Worm (Caenorhabditis elegans) whole organism, young adult: ENCODE measurements around the gene apt-9.

Experiments
- B0261.1 ChIP-seq: sonication (generic microtip); optimal IDR thresholded peaks from 2 replicates; lab custom pipeline; 2016; ENCODE audit warnings: mild to moderate bottlenecking, missing genetic modification characterization, moderate library complexity, missing compliant biosample characterization
- C06A6.2 ChIP-seq: fragments of 200-800 bp; sonication (Bioruptor generic); conservative IDR thresholded peaks from 2 replicates; pipeline ENCODE4 v1.3.6; 2022; ENCODE audit warnings: missing genetic modification characterization, missing compliant biosample characterization
- C17E4.6 ChIP-seq: fragments of 200-800 bp; sonication (Bioruptor generic); IDR thresholded peaks from 2 replicates; pipeline ENCODE4 v1.3.6; 2022; ENCODE audit warnings: missing genetic modification reagents, missing genetic modification characterization, missing compliant biosample characterization
- F23B12.7 ChIP-seq: sonication (generic microtip); optimal IDR thresholded peaks from 2 replicates; lab custom pipeline; 2017; ENCODE audit warnings: missing genetic modification characterization, mild to moderate bottlenecking, missing compliant biosample characterization, antibody characterized with exemption, moderate library complexity; ENCODE audit not compliant: insufficient read depth
- F33H1.4 ChIP-seq: fragments of 200-800 bp; sonication (Bioruptor generic); IDR thresholded peaks from 2 replicates; pipeline ENCODE4 v1.3.6; 2022; ENCODE audit warnings: missing genetic modification reagents, missing genetic modification characterization, missing compliant biosample characterization
- F39B2.1 ChIP-seq: fragments of 200-800 bp; sonication (Bioruptor generic); IDR thresholded peaks from 2 replicates; pipeline ENCODE4 v1.3.6; 2022; ENCODE audit warnings: missing genetic modification reagents, missing genetic modification characterization, missing compliant biosample characterization
- F55B11.4 ChIP-seq: sonication (generic microtip); optimal IDR thresholded peaks from 2 replicates; lab custom pipeline; 2016; ENCODE audit warnings: missing compliant biosample characterization, missing genetic modification characterization, borderline replicate concordance; ENCODE audit not compliant: insufficient read depth
- K11D2.4 ChIP-seq: fragments of 200-800 bp; sonication (Bioruptor generic); IDR thresholded peaks from 2 replicates; pipeline ENCODE4 v1.3.6; 2022; ENCODE audit warnings: missing genetic modification reagents, missing genetic modification characterization, missing compliant biosample characterization
- Y53F4B.3 ChIP-seq: fragments of 200-800 bp; sonication (Bioruptor generic); IDR thresholded peaks from 2 replicates; pipeline ENCODE4 v1.3.6; 2022; ENCODE audit warnings: missing genetic modification reagents, missing genetic modification characterization, missing compliant biosample characterization
- Y95B8A.8 ChIP-seq: fragments of 200-800 bp; sonication (Bioruptor generic); IDR thresholded peaks from 2 replicates; pipeline ENCODE4 v1.3.6; 2022; ENCODE audit warnings: missing genetic modification reagents, missing genetic modification characterization, missing compliant biosample characterization
- ZK185.1 ChIP-seq: sonication (generic microtip); optimal IDR thresholded peaks from 2 replicates; lab custom pipeline; 2016; ENCODE audit warnings: mild to moderate bottlenecking, missing genetic modification characterization, missing compliant biosample characterization; ENCODE audit not compliant: poor library complexity, severe bottlenecking
- aptf-2 ChIP-seq: fragments of 200-800 bp; sonication (Bioruptor generic); conservative IDR thresholded peaks from 2 replicates; pipeline ENCODE4 v1.3.6; 2022; ENCODE audit warnings: missing genetic modification reagents, missing genetic modification characterization, missing compliant biosample characterization
- atf-7 ChIP-seq: sonication (generic microtip); optimal IDR thresholded peaks from 2 replicates; lab custom pipeline; 2017; ENCODE audit warnings: mild to moderate bottlenecking, missing genetic modification characterization, missing compliant biosample characterization
- attf-6 ChIP-seq: fragments of 200-800 bp; sonication (Bioruptor generic); IDR thresholded peaks from 2 replicates; pipeline ENCODE4 v1.3.6; 2022; ENCODE audit warnings: missing genetic modification reagents, missing genetic modification characterization, missing compliant biosample characterization
- bed-2 ChIP-seq: fragments of 200-800 bp; sonication (Bioruptor generic); IDR thresholded peaks from 2 replicates; pipeline ENCODE4 v1.3.6; 2022; ENCODE audit warnings: missing genetic modification reagents, missing genetic modification characterization, missing compliant biosample characterization
- cebp-1 ChIP-seq, 2 experiments: fragments of 200-800 bp in 1 of 2; sonication (Bioruptor generic) in 1 of 2; sonication (generic microtip) in 1 of 2; IDR thresholded peaks in 1 of 2; optimal IDR thresholded peaks in 1 of 2; 2 replicates each; pipeline versions ENCODE4 v1.3.6 to Lab custom; 2017 to 2022; ENCODE audit warnings: missing compliant biosample characterization in 2 of 2, missing genetic modification characterization in 2 of 2, mild to moderate bottlenecking in 1 of 2, missing genetic modification reagents in 1 of 2, moderate library complexity in 1 of 2
- ceh-100 ChIP-seq: fragments of 200-800 bp; sonication (Bioruptor generic); IDR thresholded peaks from 2 replicates; pipeline ENCODE4 v1.3.6; 2022; ENCODE audit warnings: missing genetic modification reagents, missing genetic modification characterization, missing compliant biosample characterization
- ceh-27 ChIP-seq: fragments of 200-800 bp; sonication (Bioruptor generic); optimal IDR thresholded peaks from 2 replicates; lab custom pipeline; 2018; ENCODE audit warnings: mild to moderate bottlenecking, missing genetic modification characterization, moderate library complexity, missing compliant biosample characterization
- dpl-1 ChIP-seq: fragments of 150-350 bp; optimal IDR thresholded peaks from 2 replicates; lab custom pipeline; 2014; ENCODE audit warnings: missing biosample characterization, missing genetic modification reagents, missing genetic modification characterization
- ets-4 ChIP-seq: fragments of 200-800 bp; sonication (Bioruptor generic); optimal IDR thresholded peaks from 2 replicates; lab custom pipeline; 2018; ENCODE audit warnings: mild to moderate bottlenecking, missing genetic modification characterization, missing compliant biosample characterization
- gei-17 ChIP-seq: fragments of 200-800 bp; sonication (Bioruptor generic); optimal IDR thresholded peaks from 2 replicates; lab custom pipeline; 2018; ENCODE audit warnings: mild to moderate bottlenecking, missing genetic modification characterization, missing compliant biosample characterization
- hsf-1 ChIP-seq: fragments of 200-800 bp; sonication (Bioruptor generic); IDR thresholded peaks from 2 replicates; pipeline ENCODE4 v1.3.6; 2022; ENCODE audit warnings: missing genetic modification reagents, missing genetic modification characterization, missing compliant biosample characterization
- lag-1 ChIP-seq: fragments of 200-800 bp; sonication (Bioruptor generic); IDR thresholded peaks from 2 replicates; pipeline ENCODE4 v1.3.6; 2022; ENCODE audit warnings: missing genetic modification reagents, missing genetic modification characterization, missing compliant biosample characterization
- let-526 ChIP-seq: fragments of 200-800 bp; sonication (Bioruptor generic); IDR thresholded peaks from 2 replicates; pipeline ENCODE4 v1.3.6; 2022; ENCODE audit warnings: missing genetic modification reagents, missing genetic modification characterization, missing compliant biosample characterization
- lin-35 ChIP-seq, 3 experiments: fragments of 150-350 bp in 2 of 3; sonication (generic microtip) in 1 of 3; optimal IDR thresholded peaks; 2 replicates each; lab custom pipeline; 2014 to 2018; ENCODE audit warnings: missing biosample characterization in 3 of 3, missing genetic modification characterization in 3 of 3, missing genetic modification reagents in 3 of 3
- lsl-1 ChIP-seq: fragments of 200-800 bp; sonication (Bioruptor generic); optimal IDR thresholded peaks from 2 replicates; lab custom pipeline; 2018; ENCODE audit warnings: mild to moderate bottlenecking, missing genetic modification characterization, moderate library complexity, missing compliant biosample characterization
- madf-8 ChIP-seq: fragments of 200-800 bp; sonication (Bioruptor generic); conservative IDR thresholded peaks from 2 replicates; pipeline ENCODE4 v1.3.6; 2022; ENCODE audit warnings: missing genetic modification reagents, missing genetic modification characterization, missing compliant biosample characterization
- mcd-1 ChIP-seq: fragments of 200-800 bp; sonication (Bioruptor generic); IDR thresholded peaks from 2 replicates; pipeline ENCODE4 v1.3.6; 2022; ENCODE audit warnings: missing genetic modification reagents, missing genetic modification characterization, missing compliant biosample characterization
- mes-4 ChIP-seq: sonication (generic microtip); optimal IDR thresholded peaks from 2 replicates; lab custom pipeline; 2016; ENCODE audit warnings: missing genotype, missing genetic modification characterization, missing compliant biosample characterization
- nfya-1 ChIP-seq: sonication (generic microtip); optimal IDR thresholded peaks from 2 replicates; lab custom pipeline; 2017; ENCODE audit warnings: antibody characterized with exemption, missing compliant biosample characterization, missing genetic modification characterization, borderline replicate concordance; ENCODE audit not compliant: insufficient read depth
- nfya-2 ChIP-seq: fragments of 200-800 bp; sonication (Bioruptor generic); IDR thresholded peaks from 2 replicates; pipeline ENCODE4 v1.3.6; 2022; ENCODE audit warnings: missing genetic modification reagents, missing genetic modification characterization, missing compliant biosample characterization
- nhr-80 ChIP-seq: sonication (generic microtip); optimal IDR thresholded peaks from 2 replicates; lab custom pipeline; 2016; ENCODE audit warnings: missing genetic modification characterization, missing compliant biosample characterization
- unc-62 ChIP-seq: fragments of 150-350 bp; optimal IDR thresholded peaks from 2 replicates; lab custom pipeline; 2014; ENCODE audit warnings: missing biosample characterization, missing genetic modification reagents, missing genetic modification characterization
- ztf-22 ChIP-seq: fragments of 200-800 bp; sonication (Bioruptor generic); optimal IDR thresholded peaks from 2 replicates; lab custom pipeline; 2018; ENCODE audit warnings: mild to moderate bottlenecking, missing genetic modification characterization, moderate library complexity, missing compliant biosample characterization
- ztf-25 ChIP-seq: fragments of 200-800 bp; sonication (Bioruptor generic); IDR thresholded peaks from 2 replicates; pipeline ENCODE4 v1.3.6; 2022; ENCODE audit warnings: missing genetic modification reagents, missing genetic modification characterization, missing compliant biosample characterization
- ztf-28 ChIP-seq: fragments of 200-800 bp; sonication (Bioruptor generic); IDR thresholded peaks from 2 replicates; pipeline ENCODE4 v1.3.6; 2022; ENCODE audit warnings: missing genetic modification reagents, missing genetic modification characterization, missing compliant biosample characterization
- ztf-3 ChIP-seq: fragments of 200-800 bp; sonication (Bioruptor generic); optimal IDR thresholded peaks from 2 replicates; lab custom pipeline; 2018; ENCODE audit warnings: mild to moderate bottlenecking, missing genetic modification characterization, missing compliant biosample characterization

The apt-9 gene

ce11 chrX:11061904-11062303 lies 6.4 kb upstream of the apt-9 start, which contains the start of gene lpr-5:
Gene lpr-5 (plus strand): TSS chrX:11062123.
- no peak for TF ChIP-seq lsl-1 (GFP tag; lab: Kevin White, UChicago)
- no peak for TF ChIP-seq ztf-3
- TF ChIP-seq, all 124 proteins: peak for 0

DNA sequence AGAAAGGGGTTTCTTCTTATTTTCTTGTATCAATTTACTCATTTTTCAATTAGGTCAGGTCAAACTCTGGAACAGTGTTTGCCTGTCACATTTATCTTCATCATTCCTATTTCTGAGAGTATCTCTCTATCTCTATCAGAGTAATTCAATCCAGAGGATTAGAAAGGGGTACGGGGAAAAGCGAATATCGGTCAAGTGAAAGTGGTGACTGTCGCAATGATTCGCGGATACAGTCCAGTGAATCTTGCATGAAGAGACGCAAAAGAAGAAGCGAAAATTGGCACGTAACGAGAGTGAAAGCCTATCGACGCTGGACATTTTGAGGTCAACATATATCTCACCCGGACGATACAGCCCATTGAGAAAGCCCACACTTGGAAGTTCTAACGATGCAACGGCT lies 3.5 kb upstream of the apt-9 start, which contains the start of gene lpr-4:
lpr-4 (plus strand) TSS at position 328 of the 400 bp plus-strand sequence.
- no peak for TF ChIP-seq ztf-22
- no peak for TF ChIP-seq nfya-2 (GFP tag; lab: Robert Waterston, UW)
- no peak for TF ChIP-seq F39B2.1
- no peak for TF ChIP-seq ZK185.1 (tag; lab: Kevin White, UChicago)
- no peak for TF ChIP-seq C06A6.2 (GFP tag; lab: Robert Waterston, UW)
- no peak for TF ChIP-seq aptf-2
- no peak for TF ChIP-seq mcd-1 (GFP tag; lab: Robert Waterston, UW)
- TF ChIP-seq F33H1.4: no peak
- no peak for TF ChIP-seq Y95B8A.8
- TF ChIP-seq mes-4 (tag; lab: Kevin White, UChicago): no peak
- no peak for TF ChIP-seq nfya-1 (tag; lab: Kevin White, UChicago)
- TF ChIP-seq F55B11.4 (tag; lab: Kevin White, UChicago): no peak
- no peak for TF ChIP-seq K11D2.4 (GFP tag; lab: Robert Waterston, UW)
- TF ChIP-seq lag-1: no peak

ce11 chrX:11067256-11067655 lies 1.1 kb upstream of the apt-9 start:
- TF ChIP-seq unc-62 (GFP tag; lab: Kevin White, UChicago) (no peak), ztf-3 (no peak), dpl-1 (GFP tag; lab: Kevin White, UChicago) (no peak), B0261.1 (no peak), lin-35 (GFP tag; optimal IDR thresholded peaks at IDR 0.05; lab: Kevin White, UChicago) (no peak), Y53F4B.3 (GFP tag; lab: Robert Waterston, UW) (no peak)

DNA sequence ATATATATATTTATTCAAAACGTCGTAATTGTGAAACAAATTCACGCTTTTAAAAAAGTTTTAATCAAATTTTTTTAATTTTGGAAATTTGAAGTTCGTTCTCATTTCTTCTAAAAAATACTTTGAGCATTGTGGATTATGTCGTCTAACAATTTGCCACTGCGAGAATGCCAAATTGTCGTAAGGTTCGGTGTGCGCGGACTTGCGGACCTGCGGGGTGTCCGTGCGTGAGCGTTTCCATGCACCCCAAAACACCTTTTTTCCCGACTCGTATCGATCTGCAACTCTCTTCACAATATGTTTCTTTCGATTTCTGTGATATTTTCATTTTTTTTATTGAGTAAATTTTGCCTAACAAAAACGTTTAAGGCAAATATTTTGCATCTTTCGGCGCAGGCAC lies 4.4 kb downstream of the apt-9 start:
- no peak for TF ChIP-seq ceh-27 (GFP tag; lab: Kevin White, UChicago)
- TF ChIP-seq atf-7: no peak
- TF ChIP-seq mes-4 (tag; lab: Kevin White, UChicago): no peak
- TF ChIP-seq ztf-28 (GFP tag; lab: Robert Waterston, UW): no peak
- no peak for TF ChIP-seq madf-8
- TF ChIP-seq cebp-1 (GFP tag; IDR thresholded peaks at IDR 0.05; lab: Robert Waterston, UW): no peak
- TF ChIP-seq cebp-1 (tag; optimal IDR thresholded peaks at IDR 0.05; lab: Kevin White, UChicago): no peak
- TF ChIP-seq attf-6: no peak
- TF ChIP-seq C17E4.6 (GFP tag; lab: Robert Waterston, UW): no peak
- no peak for TF ChIP-seq gei-17 (GFP tag; lab: Kevin White, UChicago)
- TF ChIP-seq lsl-1 (GFP tag; lab: Kevin White, UChicago): no peak
- TF ChIP-seq let-526: no peak
- no peak for TF ChIP-seq ztf-25 (GFP tag; lab: Robert Waterston, UW)
- TF ChIP-seq hsf-1: no peak
- no peak for TF ChIP-seq ceh-100 (GFP tag; lab: Robert Waterston, UW)
- TF ChIP-seq bed-2 (GFP tag; lab: Robert Waterston, UW): no peak
- TF ChIP-seq ets-4: no peak
- TF ChIP-seq nhr-80 (tag; lab: Kevin White, UChicago): no peak
- no peak for TF ChIP-seq F23B12.7 (tag; lab: Kevin White, UChicago)
